Fruit fly (Drosophila melanogaster) whole organism, embryonic: ENCODE data around the gene caps.

Experiments
- Aef1 ChIP-seq: fragments of 200-800 bp; sonication (Bioruptor generic); IDR thresholded peaks from 3 replicates; pipeline ENCODE4 v1.3.6; 2022; ENCODE audit warnings: missing biosample characterization, missing genetic modification characterization
- CG10209 ChIP-seq: fragments of 200-800 bp; sonication (Bioruptor generic); optimal IDR thresholded peaks from 3 replicates; lab custom pipeline; 2017; ENCODE audit warnings: missing biosample characterization, mild to moderate bottlenecking, missing genetic modification characterization, missing genetic modification reagents
- CG1024 ChIP-seq: fragments of 200-800 bp; sonication (Bioruptor generic); IDR thresholded peaks from 2 replicates; pipeline ENCODE4 v1.3.6; 2022; ENCODE audit warnings: missing biosample characterization, missing genetic modification characterization
- CG10267 ChIP-seq: fragments of 200-800 bp; sonication (Bioruptor generic); optimal IDR thresholded peaks from 2 replicates; lab custom pipeline; 2018; ENCODE audit warnings: missing biosample characterization, mild to moderate bottlenecking, missing genetic modification characterization, moderate library complexity
- CG11504 ChIP-seq: fragments of 200-800 bp; sonication (Bioruptor generic); optimal IDR thresholded peaks from 3 replicates; lab custom pipeline; 2019; ENCODE audit warnings: missing biosample characterization, mild to moderate bottlenecking, missing genetic modification characterization, moderate library complexity
- CG12391 ChIP-seq: fragments of 200-800 bp; sonication (Bioruptor generic); optimal IDR thresholded peaks from 3 replicates; lab custom pipeline; 2018; ENCODE audit warnings: missing biosample characterization, mild to moderate bottlenecking, missing genetic modification characterization, moderate library complexity
- CG15269 ChIP-seq: fragments of 200-800 bp; sonication (Bioruptor generic); optimal IDR thresholded peaks from 2 replicates; lab custom pipeline; 2018; ENCODE audit warnings: missing biosample characterization, mild to moderate bottlenecking, missing genetic modification characterization, moderate library complexity
- CG17186 ChIP-seq: fragments of 200-800 bp; sonication (Bioruptor generic); optimal IDR thresholded peaks from 3 replicates; lab custom pipeline; 2017; ENCODE audit warnings: missing biosample characterization, missing genetic modification reagents, missing genetic modification characterization
- CG17328 ChIP-seq: fragments of 200-800 bp; sonication (Bioruptor generic); IDR thresholded peaks from 2 replicates; pipeline ENCODE4 v1.3.6; 2022; ENCODE audit warnings: missing biosample characterization, missing genetic modification characterization
- CG18764 ChIP-seq: fragments of 200-800 bp; sonication (Bioruptor generic); optimal IDR thresholded peaks from 3 replicates; lab custom pipeline; 2016; ENCODE audit warnings: missing biosample characterization, missing genetic modification characterization
- CG30020 ChIP-seq: fragments of 200-800 bp; optimal IDR thresholded peaks from 2 replicates; lab custom pipeline; 2019; ENCODE audit warnings: missing biosample characterization, mild to moderate bottlenecking, missing genetic modification characterization, moderate library complexity
- CG3163 ChIP-seq: fragments of 200-800 bp; sonication (Bioruptor generic); optimal IDR thresholded peaks from 3 replicates; lab custom pipeline; 2016; ENCODE audit warnings: missing biosample characterization, missing genetic modification characterization
- CG33557 ChIP-seq: fragments of 200-800 bp; sonication (Bioruptor generic); optimal IDR thresholded peaks from 2 replicates; lab custom pipeline; 2019; ENCODE audit warnings: missing biosample characterization, mild to moderate bottlenecking, missing genetic modification characterization, moderate library complexity
- CG5953 ChIP-seq: fragments of 200-800 bp; sonication (Bioruptor generic); IDR thresholded peaks from 2 replicates; pipeline ENCODE4 v1.3.6; 2022; ENCODE audit warnings: missing biosample characterization, missing genetic modification characterization
- CG7839 ChIP-seq: fragments of 200-800 bp; sonication (Bioruptor generic); optimal IDR thresholded peaks from 3 replicates; lab custom pipeline; 2018; ENCODE audit warnings: missing biosample characterization, mild to moderate bottlenecking, missing genetic modification characterization, moderate library complexity
- CG8089 ChIP-seq: fragments of 200-800 bp; sonication (Bioruptor generic); optimal IDR thresholded peaks from 3 replicates; lab custom pipeline; 2016; ENCODE audit warnings: missing biosample characterization, missing genetic modification characterization
- CG8924 ChIP-seq: fragments of 200-800 bp; optimal IDR thresholded peaks from 3 replicates; lab custom pipeline; 2019; ENCODE audit warnings: missing biosample characterization, mild to moderate bottlenecking, missing genetic modification characterization, moderate library complexity
- CG9797 ChIP-seq: fragments of 200-800 bp; sonication (Bioruptor generic); optimal IDR thresholded peaks from 3 replicates; lab custom pipeline; 2018; ENCODE audit warnings: missing biosample characterization, mild to moderate bottlenecking, missing genetic modification characterization
- D ChIP-seq, 2 experiments: fragments of 200-800 bp in 1 of 2; fragments of >200 bp in 1 of 2; sonication (Bioruptor generic) in 1 of 2; optimal IDR thresholded peaks; 2 replicates in 1 of 2; 3 replicates in 1 of 2; lab custom pipeline; 2017; ENCODE audit warnings: mild to moderate bottlenecking in 1 of 2, missing biosample characterization in 1 of 2, missing genetic modification characterization in 1 of 2, missing genetic modification reagents in 1 of 2
- D19A ChIP-seq: fragments of 200-800 bp; optimal IDR thresholded peaks from 3 replicates; lab custom pipeline; 2019; ENCODE audit warnings: missing biosample characterization, mild to moderate bottlenecking, missing genetic modification characterization, moderate library complexity
- Dbx ChIP-seq: fragments of 200-800 bp; sonication (Bioruptor generic); IDR thresholded peaks from 3 replicates; pipeline ENCODE4 v1.3.6; 2022; ENCODE audit warnings: missing biosample characterization, missing genetic modification characterization
- Deaf1 ChIP-seq: fragments of 200-800 bp; optimal IDR thresholded peaks from 3 replicates; lab custom pipeline; 2019; ENCODE audit warnings: missing biosample characterization, mild to moderate bottlenecking, missing genetic modification characterization, moderate library complexity
- Drgx ChIP-seq: fragments of 200-800 bp; sonication (Bioruptor generic); IDR thresholded peaks from 2 replicates; pipeline ENCODE4 v1.3.6; 2022; ENCODE audit warnings: missing biosample characterization, missing genetic modification characterization
- Eip74EF ChIP-seq, 2 experiments: fragments of 200-800 bp in 1 of 2; fragments of >200 bp in 1 of 2; sonication (Bioruptor generic) in 1 of 2; optimal IDR thresholded peaks; 2 replicates each; lab custom pipeline; 2017 to 2019; ENCODE audit warnings: missing biosample characterization in 2 of 2, missing genetic modification characterization in 2 of 2, mild to moderate bottlenecking in 1 of 2, moderate library complexity in 1 of 2
- Gsc ChIP-seq: fragments of 200-800 bp; sonication (Bioruptor generic); IDR thresholded peaks from 2 replicates; pipeline ENCODE4 v1.3.6; 2022; ENCODE audit warnings: missing biosample characterization, missing genetic modification characterization
- HLH4C ChIP-seq: fragments of 200-800 bp; sonication (Bioruptor generic); IDR thresholded peaks from 3 replicates; pipeline ENCODE4 v1.3.6; 2022; ENCODE audit warnings: missing biosample characterization, missing genetic modification characterization; ENCODE audit not compliant: partially characterized antibody
- Hmr ChIP-seq: fragments of 200-800 bp; sonication (Bioruptor generic); optimal IDR thresholded peaks from 3 replicates; lab custom pipeline; 2017; ENCODE audit warnings: mild to moderate bottlenecking, missing biosample characterization, missing genetic modification reagents, missing genetic modification characterization
- Jarid2 ChIP-seq: fragments of 200-800 bp; sonication (Bioruptor generic); optimal IDR thresholded peaks from 3 replicates; lab custom pipeline; 2017; ENCODE audit warnings: mild to moderate bottlenecking, missing biosample characterization, missing genetic modification reagents, missing genetic modification characterization
- Nf-YA ChIP-seq: fragments of 200-800 bp; sonication (Bioruptor generic); IDR thresholded peaks from 2 replicates; pipeline ENCODE4 v1.3.6; 2022; ENCODE audit warnings: missing biosample characterization, missing genetic modification characterization
- Oli ChIP-seq: fragments of 200-800 bp; sonication (Bioruptor generic); optimal IDR thresholded peaks from 2 replicates; lab custom pipeline; 2018; ENCODE audit warnings: missing biosample characterization, mild to moderate bottlenecking, missing genetic modification characterization, moderate library complexity
- Opbp ChIP-seq: fragments of 200-800 bp; sonication (Bioruptor generic); IDR thresholded peaks from 3 replicates; pipeline ENCODE4 v1.3.6; 2022; ENCODE audit warnings: missing biosample characterization, missing genetic modification characterization; ENCODE audit not compliant: partially characterized antibody
- Rfx ChIP-seq: fragments of 200-800 bp; sonication (Bioruptor generic); IDR thresholded peaks from 2 replicates; pipeline ENCODE4 v1.3.6; 2022; ENCODE audit warnings: missing biosample characterization, missing genetic modification characterization
- Spps ChIP-seq: fragments of 200-800 bp; sonication (Bioruptor generic); optimal IDR thresholded peaks from 2 replicates; lab custom pipeline; 2018; ENCODE audit warnings: missing biosample characterization, mild to moderate bottlenecking, missing genetic modification characterization
- ab ChIP-seq: fragments of 200-800 bp; sonication (Bioruptor generic); optimal IDR thresholded peaks from 2 replicates; lab custom pipeline; 2016; ENCODE audit warnings: missing biosample characterization, missing genetic modification characterization
- chif ChIP-seq, 2 experiments: fragments of 200-800 bp; sonication (Bioruptor generic); optimal IDR thresholded peaks; 3 replicates each; lab custom pipeline; 2016; ENCODE audit warnings: missing biosample characterization in 2 of 2, missing genetic modification characterization in 2 of 2
- ewg ChIP-seq: fragments of 200-800 bp; sonication (Bioruptor generic); optimal IDR thresholded peaks from 3 replicates; lab custom pipeline; 2017; ENCODE audit warnings: mild to moderate bottlenecking, missing biosample characterization, missing genetic modification reagents, missing genetic modification characterization
- her ChIP-seq: fragments of 200-800 bp; sonication (Bioruptor generic); optimal IDR thresholded peaks from 2 replicates; lab custom pipeline; 2016; ENCODE audit warnings: missing biosample characterization, missing genetic modification characterization
- inv ChIP-seq: fragments of 200-800 bp; sonication (Bioruptor generic); IDR thresholded peaks from 2 replicates; pipeline ENCODE4 v1.3.6; 2022; ENCODE audit warnings: missing biosample characterization, missing genetic modification characterization; ENCODE audit not compliant: partially characterized antibody
- kay ChIP-seq: fragments of 200-800 bp; sonication (Bioruptor generic); optimal IDR thresholded peaks from 2 replicates; lab custom pipeline; 2016; ENCODE audit warnings: missing biosample characterization, missing genetic modification characterization
- lilli ChIP-seq: fragments of 200-800 bp; sonication (Bioruptor generic); optimal IDR thresholded peaks from 3 replicates; lab custom pipeline; 2016; ENCODE audit warnings: missing biosample characterization, missing genetic modification characterization
- nerfin-2 ChIP-seq: fragments of 200-800 bp; sonication (Bioruptor generic); IDR thresholded peaks from 2 replicates; pipeline ENCODE4 v1.3.6; 2022; ENCODE audit warnings: missing biosample characterization, missing genetic modification characterization; ENCODE audit not compliant: partially characterized antibody
- nmo ChIP-seq: fragments of 200-800 bp; sonication (Bioruptor generic); optimal IDR thresholded peaks from 2 replicates; lab custom pipeline; 2018; ENCODE audit warnings: missing biosample characterization, mild to moderate bottlenecking, missing genetic modification characterization, moderate library complexity
- org-1 ChIP-seq: fragments of 200-800 bp; sonication (Bioruptor generic); optimal IDR thresholded peaks from 2 replicates; lab custom pipeline; 2017; ENCODE audit warnings: missing biosample characterization, missing genetic modification characterization
- prd ChIP-seq, 3 experiments: fragments of >200 bp in 2 of 3; fragments of 200-800 bp in 1 of 3; sonication (Bioruptor generic) in 1 of 3; optimal IDR thresholded peaks in 2 of 3; IDR thresholded peaks in 1 of 3; 2 replicates in 2 of 3; 3 replicates in 1 of 3; pipeline versions ENCODE4 v1.3.6 to Lab custom; 2017 to 2022; ENCODE audit warnings: missing biosample characterization in 1 of 3, missing genetic modification characterization in 1 of 3
- sisA ChIP-seq: fragments of 200-800 bp; sonication (Bioruptor generic); IDR thresholded peaks from 2 replicates; pipeline ENCODE4 v1.3.6; 2022; ENCODE audit warnings: missing biosample characterization, missing genetic modification characterization
- sna ChIP-seq: fragments of 200-800 bp; sonication (Bioruptor generic); IDR thresholded peaks from 2 replicates; pipeline ENCODE4 v1.3.6; 2022; ENCODE audit warnings: missing biosample characterization, missing genetic modification characterization; ENCODE audit not compliant: partially characterized antibody
- wek ChIP-seq: fragments of 200-800 bp; sonication (Bioruptor generic); optimal IDR thresholded peaks from 3 replicates; lab custom pipeline; 2018; ENCODE audit warnings: missing biosample characterization, mild to moderate bottlenecking, missing genetic modification characterization, moderate library complexity
- zfh1 ChIP-seq: fragments of 200-800 bp; sonication (Bioruptor generic); IDR thresholded peaks from 3 replicates; pipeline ENCODE4 v1.3.6; 2022; ENCODE audit warnings: missing biosample characterization, missing genetic modification characterization

caps gene

dm6 chr3L:13197551-13197950 lies 30.9 kb upstream of the caps start (continued):
- TF ChIP-seq D (optimal IDR thresholded peaks at IDR 0.05; lab: Kevin White, UChicago) = no peak
- TF ChIP-seq D (GFP tag; optimal IDR thresholded peaks at IDR 0.05; lab: Kevin White, UChicago) = peak; percentile 77
- TF ChIP-seq Nf-YA = 0 out of 2 replicates have a peak, but pooled peaks have one; percentile 28
- peak; percentile 64 for TF ChIP-seq Oli (tag; lab: Kevin White, UChicago)
- peak; percentile 10 for TF ChIP-seq Hmr (GFP tag; lab: Kevin White, UChicago)
- TF ChIP-seq CG17186 (GFP tag; lab: Kevin White, UChicago) = no peak
- no peak for TF ChIP-seq her (GFP tag; lab: Kevin White, UChicago)
- peak; percentile 47 for TF ChIP-seq CG33557 (GFP tag; lab: Kevin White, UChicago)
- TF ChIP-seq CG8089 (GFP tag; lab: Kevin White, UChicago) = no peak
- TF ChIP-seq lilli (GFP tag; lab: Kevin White, UChicago) = peak; percentile 4
- 0 out of 2 replicates have a peak, but pooled peaks have one; percentile 22 for TF ChIP-seq CG5953
- TF ChIP-seq CG15269 (tag; lab: Kevin White, UChicago) = peak; percentile 38
- no peak for TF ChIP-seq prd (optimal IDR thresholded peaks at IDR 0.05; lab: Kevin White, UChicago)
- peak; percentile 59; the same call in 2 of the 3 replicates for TF ChIP-seq prd (GFP tag; IDR thresholded peaks at IDR 0.05; lab: Robert Waterston, UW)
- peak in 1 of 2 experiments; percentile 41 for TF ChIP-seq Eip74EF (GFP tag; optimal IDR thresholded peaks at IDR 0.05; lab: Kevin White, UChicago)
- TF ChIP-seq wek (GFP tag; lab: Kevin White, UChicago) = no peak
- TF ChIP-seq Gsc (GFP tag; lab: Robert Waterston, UW) = no peak
- TF ChIP-seq CG3163 = no peak
- TF ChIP-seq zfh1 (GFP tag; lab: Robert Waterston, UW) = peak; percentile 57; the same call in 2 of the 3 replicates
- peak; percentile 64 for TF ChIP-seq CG8924
- TF ChIP-seq Aef1 (GFP tag; lab: Robert Waterston, UW) = 0 out of 3 replicates have a peak, but pooled peaks have one; percentile 35
- peak; percentile 13 for TF ChIP-seq org-1 (GFP tag; lab: Kevin White, UChicago)
- no peak for TF ChIP-seq Opbp (GFP tag; lab: Robert Waterston, UW)
- no peak for TF ChIP-seq HLH4C (GFP tag; lab: Robert Waterston, UW)
- no peak for TF ChIP-seq Drgx
- TF ChIP-seq CG10209 (GFP tag; lab: Kevin White, UChicago) = peak; percentile 37
- no peak for TF ChIP-seq chif (GFP tag; optimal IDR thresholded peaks at IDR 0.05; lab: Kevin White, UChicago)
- TF ChIP-seq Rfx (GFP tag; lab: Robert Waterston, UW) = 0 out of 2 replicates have a peak, but pooled peaks have one; percentile 38
- no peak for TF ChIP-seq ab (GFP tag; lab: Kevin White, UChicago)
- peak; percentile 49; the same call in 1 of the 2 replicates for TF ChIP-seq CG1024 (GFP tag; lab: Robert Waterston, UW)
- peak; percentile 24 for TF ChIP-seq CG30020
- peak; percentile 31 for TF ChIP-seq Deaf1 (tag; lab: Kevin White, UChicago)
- TF ChIP-seq nmo (GFP tag; lab: Kevin White, UChicago) = peak; percentile 66
- peak; percentile 67 for TF ChIP-seq CG7839
- TF ChIP-seq CG11504 (tag; lab: Kevin White, UChicago) = peak; percentile 81
- no peak for TF ChIP-seq Jarid2
- TF ChIP-seq ewg = peak; percentile 40
- peak; percentile 41 for TF ChIP-seq Spps (tag; lab: Kevin White, UChicago)
- no peak for TF ChIP-seq inv (GFP tag; lab: Robert Waterston, UW)
- TF ChIP-seq Dbx (GFP tag; lab: Robert Waterston, UW) = peak; percentile 19; the same call in 1 of the 3 replicates
- TF ChIP-seq CG17328 (GFP tag; lab: Robert Waterston, UW) = peak; percentile 56; the same call in 1 of the 2 replicates
- TF ChIP-seq CG12391 (tag; lab: Kevin White, UChicago) = peak; percentile 70
- TF ChIP-seq nerfin-2 (GFP tag; lab: Robert Waterston, UW) = no peak
- peak; percentile 38 for TF ChIP-seq sisA (GFP tag; lab: Robert Waterston, UW)
- no peak for TF ChIP-seq sna (GFP tag; lab: Robert Waterston, UW)
- peak; percentile 10 for TF ChIP-seq CG18764 (GFP tag; lab: Kevin White, UChicago)
- TF ChIP-seq kay (GFP tag; lab: Kevin White, UChicago) = peak; percentile 17
- no peak for TF ChIP-seq CG9797 (GFP tag; lab: Kevin White, UChicago)
- peak; percentile 69 for TF ChIP-seq CG10267 (tag; lab: Kevin White, UChicago)
- peak; percentile 66 for TF ChIP-seq D19A (tag; lab: Kevin White, UChicago)
